Worm (Caenorhabditis elegans) whole organism, late embryonic: ENCODE measurements around the gene F28H7.8.
A peak's percentile ranks its signal among the peaks of the same experiment; 100 is the strongest.

ENCODE experiments used
- K09A11.1 ChIP-seq: sonication (generic microtip); optimal IDR thresholded peaks from 2 replicates; lab custom pipeline; 2017; ENCODE audit warnings: antibody characterized with exemption, mild to moderate bottlenecking, missing genetic modification characterization, missing compliant biosample characterization; ENCODE audit not compliant: insufficient read depth
- Y22D7AL.16 ChIP-seq: sonication (generic microtip); optimal IDR thresholded peaks from 2 replicates; lab custom pipeline; 2016; ENCODE audit warnings: missing genetic modification characterization, missing compliant biosample characterization
- nfya-1 ChIP-seq: sonication (generic microtip); optimal IDR thresholded peaks from 2 replicates; lab custom pipeline; 2017; ENCODE audit warnings: missing genetic modification characterization, mild to moderate bottlenecking, missing compliant biosample characterization, antibody characterized with exemption, moderate library complexity
- pqm-1 ChIP-seq: sonication (generic microtip); optimal IDR thresholded peaks from 2 replicates; lab custom pipeline; 2016; ENCODE audit warnings: missing genetic modification characterization, missing compliant biosample characterization
- rnt-1 ChIP-seq: sonication (generic microtip); optimal IDR thresholded peaks from 2 replicates; lab custom pipeline; 2016; ENCODE audit warnings: missing genetic modification characterization, missing compliant biosample characterization

DNA sequence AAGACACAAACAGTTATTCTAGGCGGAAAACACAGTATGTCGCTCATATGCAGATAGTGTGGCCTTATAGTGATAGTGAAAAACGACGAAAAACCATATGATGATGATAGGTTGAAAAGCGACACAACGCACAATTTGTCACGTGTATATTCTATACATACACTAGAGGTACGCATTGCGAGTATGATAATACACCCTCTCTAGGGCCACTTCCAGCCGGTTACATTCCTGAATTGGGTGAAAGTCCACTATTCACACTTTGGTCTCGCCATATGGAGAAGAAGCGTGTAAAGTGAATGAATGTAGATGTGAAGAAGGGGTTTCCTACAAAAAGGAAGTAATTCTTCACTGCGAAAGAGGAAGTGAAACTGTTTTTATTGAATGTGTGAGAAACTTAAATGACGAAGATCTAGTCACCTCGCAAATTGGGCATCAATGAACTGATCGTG is 29.3 kb upstream of the F28H7.8 start:
- no peak for TF ChIP-seq nfya-1 (tag; lab: Kevin White, UChicago)
- no peak for TF ChIP-seq K09A11.1
- no peak for TF ChIP-seq Y22D7AL.16
- TF ChIP-seq rnt-1 (tag; lab: Kevin White, UChicago) = no peak
- TF ChIP-seq pqm-1 = peak; percentile 21
